Fruit fly (Drosophila melanogaster) whole organism, pupa: ENCODE results near the gene loaf.
A peak's percentile ranks its signal among the peaks of the same experiment; 100 is the strongest.

ENCODE experiments used
- CG4496 ChIP-seq: fragments of 200-800 bp; sonication (Bioruptor generic); IDR thresholded peaks from 3 replicates; pipeline ENCODE4 v1.3.6; 2022; ENCODE audit warnings: missing biosample characterization, missing genetic modification characterization
- CG8159 ChIP-seq: fragments of 200-800 bp; sonication (Bioruptor generic); optimal IDR thresholded peaks from 3 replicates; lab custom pipeline; 2018; ENCODE audit warnings: missing biosample characterization, mild to moderate bottlenecking, missing genetic modification characterization, moderate library complexity
- CG9948 ChIP-seq: fragments of 200-800 bp; sonication (Bioruptor generic); optimal IDR thresholded peaks from 2 replicates; lab custom pipeline; 2018; ENCODE audit warnings: missing biosample characterization, mild to moderate bottlenecking, missing genetic modification characterization, moderate library complexity
- D1 ChIP-seq: fragments of 200-800 bp; sonication (Bioruptor generic); optimal IDR thresholded peaks from 2 replicates; lab custom pipeline; 2018; ENCODE audit warnings: missing biosample characterization, mild to moderate bottlenecking, missing genetic modification characterization, moderate library complexity
- Pif1A ChIP-seq: fragments of 200-800 bp; sonication (Bioruptor generic); optimal IDR thresholded peaks from 3 replicates; lab custom pipeline; 2016; ENCODE audit warnings: missing biosample characterization, missing genetic modification characterization

DNA sequence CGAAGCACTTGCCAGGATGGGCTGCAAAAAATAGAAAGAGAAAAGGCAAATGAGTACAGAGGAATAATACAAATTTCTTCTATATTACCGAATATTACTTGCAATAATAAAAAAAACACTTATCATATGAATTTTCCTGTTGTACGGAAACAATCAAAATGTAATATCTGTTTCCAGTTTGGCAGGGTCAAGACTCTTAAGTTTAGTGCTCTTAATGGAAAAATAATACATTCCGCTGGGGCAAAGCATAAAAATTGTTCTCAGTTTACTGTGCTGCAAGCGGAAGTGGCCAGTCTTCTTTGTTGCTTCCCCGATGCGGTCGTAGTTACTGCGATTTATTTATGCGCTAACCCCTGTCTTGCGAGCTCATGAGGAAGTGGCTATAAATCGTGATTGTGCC is 53.1 kb downstream of the loaf start:
- peak; percentile 56 for TF ChIP-seq CG9948
- TF ChIP-seq Pif1A (GFP tag; lab: Kevin White, UChicago) = peak; percentile 33
- peak; percentile 55 for TF ChIP-seq CG8159
- TF ChIP-seq CG4496 (GFP tag; lab: Robert Waterston, UW) = no peak
- TF ChIP-seq D1 (tag; lab: Kevin White, UChicago) = no peak
